Fruit fly (Drosophila melanogaster) Kc167 (cell line): Measurements from ENCODE around the gene CG7702.

ENCODE experiments used
- Sin3A ChIP-seq: fragments of >200 bp; optimal IDR thresholded peaks from 2 replicates; lab custom pipeline; 2018; ENCODE audit warnings: missing external identifiers
- h ChIP-seq: fragments of >200 bp; optimal IDR thresholded peaks from 3 replicates; lab custom pipeline; 2018; ENCODE audit warnings: missing external identifiers
- insv ChIP-seq: fragments of >200 bp; optimal IDR thresholded peaks from 3 replicates; lab custom pipeline; 2018; ENCODE audit warnings: missing external identifiers
- psq ChIP-seq: fragments of >200 bp; optimal IDR thresholded peaks from 2 replicates; lab custom pipeline; 2017; ENCODE audit warnings: missing external identifiers
- ttk ChIP-seq: sonication (Bioruptor generic); optimal IDR thresholded peaks from 2 replicates; lab custom pipeline; 2017; ENCODE audit warnings: missing external identifiers

DNA sequence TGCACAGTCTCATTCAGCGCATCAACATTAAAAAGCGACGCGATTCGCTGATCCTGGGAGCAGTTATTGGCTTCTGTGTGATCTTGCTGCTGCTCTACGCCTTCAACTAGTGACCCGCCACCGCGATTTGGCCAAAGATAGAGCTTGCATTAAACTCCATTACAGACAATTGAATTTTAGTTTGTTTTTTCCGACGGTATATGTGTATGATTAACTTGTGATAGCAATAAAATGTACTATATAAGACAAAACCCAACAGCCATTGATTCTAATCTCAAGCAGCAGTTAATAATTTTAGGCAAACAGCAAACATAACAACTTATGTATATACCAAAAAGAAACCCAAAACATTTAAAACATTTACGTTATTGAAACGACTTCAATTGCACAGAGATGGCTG lies 4.1 kb upstream of the CG7702 start, which contains the start of gene CG31231:
- TF ChIP-seq Sin3A = no peak
- TF ChIP-seq psq (lab: Kevin White, UChicago) = no peak
- no peak for TF ChIP-seq ttk (lab: Kevin White, UChicago)
- no peak for TF ChIP-seq h (lab: Kevin White, UChicago)
- TF ChIP-seq insv (lab: Kevin White, UChicago) = no peak
